Worm (Caenorhabditis elegans) whole organism, mixed stage, embryonic: ENCODE data around the gene F53F4.16.

Experiments
- unc-39 ChIP-seq: fragments of 150-350 bp; optimal IDR thresholded peaks from 2 replicates; lab custom pipeline; 2014; ENCODE audit warnings: missing biosample characterization, missing genetic modification characterization
- unc-62 ChIP-seq: fragments of 150-350 bp; optimal IDR thresholded peaks from 2 replicates; lab custom pipeline; 2014; ENCODE audit warnings: missing biosample characterization, missing genetic modification reagents, missing genetic modification characterization

DNA sequence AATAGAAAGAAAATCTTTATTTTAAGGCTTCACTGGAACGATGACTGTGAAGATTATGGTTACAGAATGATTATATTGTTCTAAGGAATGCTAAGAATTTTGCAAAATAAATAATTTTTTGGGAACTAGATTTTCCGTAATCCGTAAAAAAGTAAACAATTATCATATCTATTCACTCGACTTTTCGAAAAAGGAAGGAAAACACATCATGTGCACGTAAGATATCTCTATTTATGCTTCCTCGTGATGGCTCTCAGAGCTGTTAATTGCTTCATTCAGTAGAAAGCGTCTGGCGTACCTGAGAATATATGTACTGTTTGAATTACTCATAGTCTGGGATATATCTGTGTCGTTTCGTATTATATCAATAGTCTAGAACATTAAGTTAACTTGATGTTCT, 1.9 kb downstream of the F53F4.16 start, which contains the start of gene srd-11:
- no peak for TF ChIP-seq unc-62
- TF ChIP-seq unc-39 (tag; lab: Kevin White, UChicago) = no peak
